Worm (Caenorhabditis elegans): ENCODE measurements around the gene dmsr-12.

The dmsr-12 gene

DNA sequence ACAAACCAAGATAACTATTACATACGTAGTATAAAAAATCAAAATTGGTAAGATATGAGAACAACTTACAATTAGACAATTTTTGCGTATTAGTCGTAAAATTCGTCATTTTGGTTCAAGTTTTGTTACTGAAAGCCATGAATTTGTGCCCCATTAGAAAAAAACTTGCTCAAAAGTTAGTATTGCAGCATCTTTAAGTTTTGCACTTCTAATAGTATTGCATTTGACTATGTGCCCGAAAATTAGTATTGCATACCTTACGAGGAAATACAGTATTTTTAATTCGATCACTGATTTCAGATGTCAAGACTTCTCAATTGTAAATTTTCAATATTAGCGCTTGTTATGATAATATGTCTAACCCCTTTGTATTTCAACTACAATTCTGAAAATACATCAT lies 15.3 kb upstream of the dmsr-12 start, which contains the start of gene T15B7.8:
Gene T15B7.8, plus strand, starts transcription at position 301 of the 400 bp plus-strand sequence.
- TF ChIP-seq B0261.1 (tag; optimal IDR thresholded peaks at IDR 0.05), result no peak
- TF ChIP-seq madf-3 (GFP tag; IDR thresholded peaks at IDR 0.05), result no peak

DNA sequence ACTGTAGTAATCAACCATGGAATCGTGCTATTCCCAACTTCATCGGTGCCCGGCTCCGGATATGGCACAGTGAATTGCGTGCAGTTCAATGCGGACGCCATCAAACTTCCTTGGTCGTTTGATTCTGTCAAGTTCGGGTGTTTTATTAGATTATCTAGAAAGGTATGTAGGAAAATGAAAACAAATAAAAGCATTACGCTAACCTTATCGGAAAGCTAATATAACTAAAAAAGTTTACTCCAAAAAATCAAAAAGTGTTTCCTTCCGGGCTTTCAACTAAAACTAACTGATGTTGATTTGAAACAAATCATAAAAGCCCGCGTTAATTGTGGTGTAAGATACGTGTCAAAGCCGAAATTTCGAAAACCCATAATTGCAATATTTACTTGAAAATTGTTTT lies 13.6 kb upstream of the dmsr-12 start, which contains the start of gene dmsr-13:
Gene dmsr-13, minus strand, starts transcription at position 101 of the 400 bp plus-strand sequence.
- TF ChIP-seq lsy-27 (tag; optimal IDR thresholded peaks at IDR 0.05; ENCODE audit: borderline replicate concordance, insufficient read depth), result no peak
- TF ChIP-seq Y53F4B.3 (GFP tag; IDR thresholded peaks at IDR 0.05), result no peak

DNA sequence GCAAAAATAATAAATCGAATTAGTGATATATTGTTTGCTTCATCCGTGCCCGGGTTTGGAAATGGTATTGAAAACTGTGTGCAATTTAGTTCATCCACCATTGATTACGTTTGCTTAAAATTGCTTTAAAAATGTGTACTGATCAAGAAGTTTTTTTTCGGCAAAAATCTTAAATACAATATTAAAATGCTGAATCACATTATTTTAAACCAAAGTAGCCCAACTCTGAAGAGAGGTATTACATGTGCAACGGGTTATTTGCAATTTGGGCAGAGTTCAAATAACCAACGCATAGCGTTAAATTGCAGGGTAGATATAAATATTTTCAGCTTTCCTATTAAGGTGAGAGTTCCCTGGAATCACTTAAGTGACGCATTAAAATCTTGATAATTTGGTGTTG lies 10.9 kb upstream of the dmsr-12 start, which contains the start of gene dmsr-14:
Gene dmsr-14, minus strand, starts transcription at position 101 of the 400 bp plus-strand sequence.
- no peak for TF ChIP-seq ccch-3 (GFP tag; optimal IDR thresholded peaks at IDR 0.05)
- TF ChIP-seq let-526 (GFP tag; IDR thresholded peaks at IDR 0.05), result no peak
- no peak for TF ChIP-seq ztf-22 (GFP tag; optimal IDR thresholded peaks at IDR 0.05)
- no peak for TF ChIP-seq ztf-3 (GFP tag; optimal IDR thresholded peaks at IDR 0.05)
- TF ChIP-seq hrde-1 (tag; optimal IDR thresholded peaks at IDR 0.05; ENCODE audit: borderline replicate concordance), result no peak
- TF ChIP-seq C17E4.6 (GFP tag; IDR thresholded peaks at IDR 0.05), result no peak
- no peak for TF ChIP-seq ceh-40 (GFP tag; IDR thresholded peaks at IDR 0.05)
- no peak for TF ChIP-seq mes-4 (tag; optimal IDR thresholded peaks at IDR 0.05)
- no peak for TF ChIP-seq him-1 (tag; optimal IDR thresholded peaks at IDR 0.05)
- no peak for TF ChIP-seq ets-4 (GFP tag; optimal IDR thresholded peaks at IDR 0.05)
- TF ChIP-seq snpc-1.1 (tag; optimal IDR thresholded peaks at IDR 0.05; ENCODE audit: insufficient read depth), result no peak
- TF ChIP-seq ceh-91 (GFP tag; IDR thresholded peaks at IDR 0.05), result no peak

DNA sequence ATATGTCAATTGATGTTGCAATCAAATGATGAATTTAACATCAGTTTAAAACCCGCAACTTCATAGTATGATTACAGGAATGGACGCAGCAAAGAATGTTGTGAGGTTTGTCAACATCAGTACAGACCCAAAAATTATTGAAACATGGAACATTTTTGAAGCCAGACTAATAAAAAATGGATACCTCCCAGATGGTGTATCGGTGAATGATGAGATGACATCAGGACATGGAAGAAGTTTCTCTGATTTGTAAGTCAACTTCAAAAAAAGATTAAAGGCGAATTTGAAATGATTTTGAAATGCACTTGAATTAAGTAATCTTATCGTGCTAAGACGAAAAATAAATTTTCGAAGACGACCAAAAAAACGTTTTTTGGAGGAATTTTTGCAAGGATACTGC lies 7.6 kb upstream of the dmsr-12 start:
- TF ChIP-seq T26A5.8 (tag; optimal IDR thresholded peaks at IDR 0.05) (no peak), B0019.2 (GFP tag; conservative IDR thresholded peaks at IDR 0.05) (no peak), cebp-1 (GFP tag; IDR thresholded peaks at IDR 0.05) (no peak), cebp-1 (tag; optimal IDR thresholded peaks at IDR 0.05) (no peak), ceh-79 (tag; optimal IDR thresholded peaks at IDR 0.05) (no peak), nhr-179 (tag; optimal IDR thresholded peaks at IDR 0.05) (no peak), B0035.1 (tag; optimal IDR thresholded peaks at IDR 0.05) (no peak)

DNA sequence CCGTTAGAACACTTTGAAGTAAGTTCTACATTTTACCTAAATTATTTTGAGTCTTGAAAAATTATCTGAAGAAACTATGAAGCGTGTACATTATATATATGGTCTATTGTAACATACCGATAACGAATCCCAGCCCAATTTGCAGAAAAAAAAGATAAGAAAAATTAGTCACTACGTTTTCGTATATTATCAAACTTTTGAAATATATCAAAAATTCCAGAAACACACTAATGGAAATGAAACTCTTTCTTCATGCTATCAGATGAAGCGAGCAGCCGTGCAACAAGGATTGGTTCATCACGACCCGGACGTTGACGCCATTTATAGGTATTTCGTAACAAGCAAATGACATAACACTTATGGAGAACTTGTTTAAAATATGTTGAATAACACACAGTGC lies 5.6 kb upstream of the dmsr-12 start:
- TF ChIP-seq cebp-1 (GFP tag; IDR thresholded peaks at IDR 0.05), result 0 out of 2 replicates have a peak, but pooled peaks have one; percentile 34
- TF ChIP-seq cebp-1 (tag; optimal IDR thresholded peaks at IDR 0.05), result no peak
- no peak for TF ChIP-seq F23B12.7 (tag; optimal IDR thresholded peaks at IDR 0.05; ENCODE audit: insufficient read depth)
- TF ChIP-seq Y67H2A.10 (GFP tag; conservative IDR thresholded peaks at IDR 0.05), result no peak
- TF ChIP-seq lsy-27 (tag; optimal IDR thresholded peaks at IDR 0.05; ENCODE audit: borderline replicate concordance, insufficient read depth), result no peak
- TF ChIP-seq tbx-9 (tag; optimal IDR thresholded peaks at IDR 0.05; ENCODE audit: borderline replicate concordance), result no peak
- no peak for TF ChIP-seq nhr-120 (GFP tag; IDR thresholded peaks at IDR 0.05)
- no peak for TF ChIP-seq egl-18 (GFP tag; IDR thresholded peaks at IDR 0.05)
- no peak for TF ChIP-seq nhr-27 (tag; optimal IDR thresholded peaks at IDR 0.05)
- TF ChIP-seq D2030.7 (GFP tag; IDR thresholded peaks at IDR 0.05), result no peak
- TF ChIP-seq nhr-80 (tag; optimal IDR thresholded peaks at IDR 0.05), result peak; percentile 91
- TF ChIP-seq sdz-38 (tag; optimal IDR thresholded peaks at IDR 0.05), result no peak
- 0 out of 2 replicates have a peak, but pooled peaks have one; percentile 10 for TF ChIP-seq ceh-40 (GFP tag; IDR thresholded peaks at IDR 0.05)
- TF ChIP-seq hlh-12 (tag; optimal IDR thresholded peaks at IDR 0.05), result no peak
- no peak for TF ChIP-seq madf-10 (tag; optimal IDR thresholded peaks at IDR 0.05)
- TF ChIP-seq zim-3 (tag; optimal IDR thresholded peaks at IDR 0.05), result no peak
- no peak for TF ChIP-seq nhr-179 (tag; optimal IDR thresholded peaks at IDR 0.05)
- TF ChIP-seq C06A6.2 (GFP tag; conservative IDR thresholded peaks at IDR 0.05), result no peak
- no peak for TF ChIP-seq B0336.3 (GFP tag; IDR thresholded peaks at IDR 0.05)
- TF ChIP-seq F57A8.1 (GFP tag; optimal IDR thresholded peaks at IDR 0.05), result no peak
- no peak for TF ChIP-seq unc-130 (GFP tag; optimal IDR thresholded peaks at IDR 0.05)
- TF ChIP-seq gei-17 (GFP tag; optimal IDR thresholded peaks at IDR 0.05), result no peak
- TF ChIP-seq K12H6.12 (tag; optimal IDR thresholded peaks at IDR 0.05), result no peak
- TF ChIP-seq B0261.1 (tag; optimal IDR thresholded peaks at IDR 0.05), result no peak
